Worm (Caenorhabditis elegans): ENCODE data around the gene vig-1.

ce11 chrII:1298169-1298568 is 22.7 kb upstream of the vig-1 start, which contains the start of gene Y57G7A.1:
- no peak for TF ChIP-seq unc-62 (GFP tag; optimal IDR thresholded peaks at IDR 0.05)
- no peak for TF ChIP-seq sptf-1 (tag; optimal IDR thresholded peaks at IDR 0.05)
- no peak for TF ChIP-seq cnd-1 (tag; optimal IDR thresholded peaks at IDR 0.05)
- no peak for TF ChIP-seq elt-3 (tag; optimal IDR thresholded peaks at IDR 0.05)
- TF ChIP-seq nhr-12 (tag; optimal IDR thresholded peaks at IDR 0.05): no peak
- no peak for TF ChIP-seq nhr-28 (tag; optimal IDR thresholded peaks at IDR 0.05)
- TF ChIP-seq unc-120 (tag; optimal IDR thresholded peaks at IDR 0.05; ENCODE audit: poor library complexity, severe bottlenecking): no peak
- no peak for TF ChIP-seq pha-4 (tag; optimal IDR thresholded peaks at IDR 0.05)
